Comparison of ENCODE assay signal across 1 fruit fly cellular context in genomic region chr2L:20349671-20350539, dm6.
TF ChIP-seq lines count a peak whose summit lies in the region.

TSS of gene La (minus strand) at chr2L:20350012.
TSS of gene RtGEF (plus strand) at chr2L:20350434.

TF ChIP-seq in whole organism, embryonic, 481 proteins besides CTCF, POLR2A, EP300 and RAD21 (continued from another document and continues in another):
- TF ChIP-seq HHEX (GFP tag; optimal IDR thresholded peaks at IDR 0.05; lab: Kevin White, UChicago) (no peak), cato (GFP tag; optimal IDR thresholded peaks at IDR 0.05; lab: Kevin White, UChicago; ENCODE audit: borderline replicate concordance) (no peak), Dp (GFP tag; optimal IDR thresholded peaks at IDR 0.05; lab: Kevin White, UChicago) (peak; percentile 44), Dbx (GFP tag; IDR thresholded peaks at IDR 0.05; lab: Robert Waterston, UW) (peak; percentile 73), CG13123 (GFP tag; optimal IDR thresholded peaks at IDR 0.05; lab: Kevin White, UChicago) (no peak), CG3407 (GFP tag; optimal IDR thresholded peaks at IDR 0.05; lab: Kevin White, UChicago) (no peak), jigr1 (GFP tag; IDR thresholded peaks at IDR 0.05; lab: Robert Waterston, UW) (no peak), CG7987 (GFP tag; optimal IDR thresholded peaks at IDR 0.05; lab: Kevin White, UChicago) (no peak), ac (GFP tag; optimal IDR thresholded peaks at IDR 0.05; lab: Kevin White, UChicago) (no peak), yki (optimal IDR thresholded peaks at IDR 0.05; lab: Kevin White, UChicago) (no peak), Sin3A (optimal IDR thresholded peaks at IDR 0.05; lab: Kevin White, UChicago) (peak; percentile 95), CG14050 (GFP tag; IDR thresholded peaks at IDR 0.05; lab: Robert Waterston, UW) (no peak), ro (GFP tag; IDR thresholded peaks at IDR 0.05; lab: Robert Waterston, UW) (no peak), CG1603 (tag; optimal IDR thresholded peaks at IDR 0.05; lab: Kevin White, UChicago) (peak; percentile 90), Trl (optimal IDR thresholded peaks at IDR 0.05; lab: Kevin White, UChicago) (no peak), Trl (GFP tag; optimal IDR thresholded peaks at IDR 0.05; lab: Kevin White, UChicago) (peak; percentile 35), CG7963 (GFP tag; IDR thresholded peaks at IDR 0.05; lab: Robert Waterston, UW; ENCODE audit: partially characterized antibody) (peak; percentile 93), Jarid2 (GFP tag; optimal IDR thresholded peaks at IDR 0.05; lab: Kevin White, UChicago) (no peak), unpg (GFP tag; optimal IDR thresholded peaks at IDR 0.05; lab: Kevin White, UChicago) (no peak), Scr (GFP tag; IDR thresholded peaks at IDR 0.05; lab: Robert Waterston, UW; ENCODE audit: partially characterized antibody) (peak; percentile 95), lmd (GFP tag; IDR thresholded peaks at IDR 0.05; lab: Robert Waterston, UW) (peak; percentile 38; the same call in 1 of the 2 replicates), Taf1 (GFP tag; IDR thresholded peaks at IDR 0.05; lab: Robert Waterston, UW) (no peak), odd (GFP tag; optimal IDR thresholded peaks at IDR 0.05; lab: Kevin White, UChicago) (no peak), klu (GFP tag; IDR thresholded peaks at IDR 0.05; lab: Robert Waterston, UW) (no peak), CG34376 (GFP tag; optimal IDR thresholded peaks at IDR 0.05; lab: Kevin White, UChicago) (peak; percentile 24), btn (GFP tag; optimal IDR thresholded peaks at IDR 0.05; lab: Kevin White, UChicago) (no peak), D19A (tag; optimal IDR thresholded peaks at IDR 0.05; lab: Kevin White, UChicago) (no peak), CG7745 (tag; optimal IDR thresholded peaks at IDR 0.05; lab: Kevin White, UChicago) (no peak), Max (GFP tag; optimal IDR thresholded peaks at IDR 0.05; lab: Kevin White, UChicago) (peak; percentile 88), CG13287 (GFP tag; IDR thresholded peaks at IDR 0.05; lab: Robert Waterston, UW; ENCODE audit: partially characterized antibody) (peak; percentile 87), jumu (GFP tag; optimal IDR thresholded peaks at IDR 0.05; lab: Kevin White, UChicago) (peak; percentile 74), zen (tag; optimal IDR thresholded peaks at IDR 0.05; lab: Kevin White, UChicago) (peak; percentile 47), dan (GFP tag; IDR thresholded peaks at IDR 0.05; lab: Robert Waterston, UW) (no peak), bigmax (GFP tag; optimal IDR thresholded peaks at IDR 0.05; lab: Kevin White, UChicago) (no peak), CG42726 (GFP tag; IDR thresholded peaks at IDR 0.05; lab: Robert Waterston, UW; ENCODE audit: partially characterized antibody) (peak; percentile 98), CG9817 (tag; optimal IDR thresholded peaks at IDR 0.05; lab: Kevin White, UChicago) (peak; percentile 39), CG4820 (GFP tag; optimal IDR thresholded peaks at IDR 0.05; lab: Kevin White, UChicago) (peak; percentile 48), CG3847 (GFP tag; IDR thresholded peaks at IDR 0.05; lab: Robert Waterston, UW) (peak; percentile 62), CG13894 (tag; optimal IDR thresholded peaks at IDR 0.05; lab: Kevin White, UChicago) (peak; percentile 59), CG4360 (GFP tag; IDR thresholded peaks at IDR 0.05; lab: Robert Waterston, UW) (no peak), CG11398 (GFP tag; optimal IDR thresholded peaks at IDR 0.05; lab: Kevin White, UChicago) (peak; percentile 4), B-H2 (GFP tag; optimal IDR thresholded peaks at IDR 0.05; lab: Kevin White, UChicago) (peak; percentile 38), ato (GFP tag; IDR thresholded peaks at IDR 0.05; lab: Robert Waterston, UW; ENCODE audit: partially characterized antibody) (peak; percentile 82), CG11093 (GFP tag; IDR thresholded peaks at IDR 0.05; lab: Robert Waterston, UW) (0 out of 3 replicates have a peak, but pooled peaks have one; percentile 23), Mad (GFP tag; optimal IDR thresholded peaks at IDR 0.05; lab: Kevin White, UChicago) (peak; percentile 31), CG3726 (GFP tag; IDR thresholded peaks at IDR 0.05; lab: Robert Waterston, UW) (no peak), H15 (GFP tag; IDR thresholded peaks at IDR 0.05; lab: Robert Waterston, UW) (0 out of 3 replicates have a peak, but pooled peaks have one; percentile 19), Drgx (GFP tag; IDR thresholded peaks at IDR 0.05; lab: Robert Waterston, UW) (no peak), unc-4 (GFP tag; IDR thresholded peaks at IDR 0.05; lab: Robert Waterston, UW; ENCODE audit: partially characterized antibody) (peak; percentile 76), Camta (GFP tag; optimal IDR thresholded peaks at IDR 0.05; lab: Kevin White, UChicago) (peak; percentile 53), CG14710 (tag; optimal IDR thresholded peaks at IDR 0.05; lab: Kevin White, UChicago) (peak; percentile 68), Hsf (GFP tag; optimal IDR thresholded peaks at IDR 0.05; lab: Kevin White, UChicago) (peak; percentile 68), vvl (GFP tag; IDR thresholded peaks at IDR 0.05; lab: Robert Waterston, UW) (peak; percentile 5; the same call in 1 of the 2 replicates), psq (GFP tag; optimal IDR thresholded peaks at IDR 0.05; lab: Kevin White, UChicago) (no peak), cwo (GFP tag; optimal IDR thresholded peaks at IDR 0.05; lab: Kevin White, UChicago) (peak; percentile 75), Usf (GFP tag; optimal IDR thresholded peaks at IDR 0.05; lab: Kevin White, UChicago) (peak; percentile 37), Dll (GFP tag; IDR thresholded peaks at IDR 0.05; lab: Robert Waterston, UW; ENCODE audit: partially characterized antibody) (peak; percentile 93), CG15514 (GFP tag; optimal IDR thresholded peaks at IDR 0.05; lab: Kevin White, UChicago) (peak; percentile 26), sug (tag; optimal IDR thresholded peaks at IDR 0.05; lab: Kevin White, UChicago) (peak; percentile 57), Blimp-1 (GFP tag; optimal IDR thresholded peaks at IDR 0.05; lab: Kevin White, UChicago) (peak; percentile 8), Ets97D (GFP tag; optimal IDR thresholded peaks at IDR 0.05; lab: Kevin White, UChicago) (peak; percentile 73), CG3838 (GFP tag; optimal IDR thresholded peaks at IDR 0.05; lab: Kevin White, UChicago) (no peak), Aef1 (GFP tag; IDR thresholded peaks at IDR 0.05; lab: Robert Waterston, UW) (peak; percentile 10; the same call in 1 of the 3 replicates), CG16779 (GFP tag; IDR thresholded peaks at IDR 0.05; lab: Robert Waterston, UW) (no peak), cas (GFP tag; IDR thresholded peaks at IDR 0.05; lab: Robert Waterston, UW) (no peak), CG12299 (tag; optimal IDR thresholded peaks at IDR 0.05; lab: Kevin White, UChicago) (no peak), stwl (tag; optimal IDR thresholded peaks at IDR 0.05; lab: Kevin White, UChicago) (peak; percentile 20), Neu2 (GFP tag; optimal IDR thresholded peaks at IDR 0.05; lab: Kevin White, UChicago; ENCODE audit: borderline replicate concordance) (no peak), Vsx1 (GFP tag; optimal IDR thresholded peaks at IDR 0.05; lab: Kevin White, UChicago) (no peak), CG3995 (GFP tag; optimal IDR thresholded peaks at IDR 0.05; lab: Kevin White, UChicago) (peak; percentile 98), sr (GFP tag; IDR thresholded peaks at IDR 0.05; lab: Robert Waterston, UW) (no peak), Dfd (GFP tag; optimal IDR thresholded peaks at IDR 0.05; lab: Kevin White, UChicago) (no peak), ara (GFP tag; IDR thresholded peaks at IDR 0.05; lab: Robert Waterston, UW) (no peak; the same call in 1 of the 2 replicates), CG12391 (tag; optimal IDR thresholded peaks at IDR 0.05; lab: Kevin White, UChicago) (peak; percentile 61), nau (GFP tag; optimal IDR thresholded peaks at IDR 0.05; lab: Kevin White, UChicago) (no peak), HmgD (GFP tag; optimal IDR thresholded peaks at IDR 0.05; lab: Kevin White, UChicago) (no peak), CG2129 (GFP tag; IDR thresholded peaks at IDR 0.05; lab: Robert Waterston, UW; ENCODE audit: partially characterized antibody) (peak; percentile 85), CG18619 (GFP tag; optimal IDR thresholded peaks at IDR 0.05; lab: Kevin White, UChicago) (peak; percentile 30), CG16863 (GFP tag; optimal IDR thresholded peaks at IDR 0.05; lab: Kevin White, UChicago) (peak; percentile 62), GATAe (GFP tag; conservative IDR thresholded peaks at IDR 0.05; lab: Robert Waterston, UW) (no peak), nom (GFP tag; optimal IDR thresholded peaks at IDR 0.05; lab: Kevin White, UChicago) (no peak), E2f1 (GFP tag; IDR thresholded peaks at IDR 0.05; lab: Robert Waterston, UW) (no peak), NC2β (GFP tag; optimal IDR thresholded peaks at IDR 0.05; lab: Kevin White, UChicago) (no peak), ind (GFP tag; optimal IDR thresholded peaks at IDR 0.05; lab: Kevin White, UChicago) (peak; percentile 62), danr (GFP tag; IDR thresholded peaks at IDR 0.05; lab: Robert Waterston, UW) (no peak), tio (GFP tag; optimal IDR thresholded peaks at IDR 0.05; lab: Kevin White, UChicago) (peak; percentile 48), CG1529 (GFP tag; optimal IDR thresholded peaks at IDR 0.05; lab: Kevin White, UChicago) (no peak), Hr3 (GFP tag; optimal IDR thresholded peaks at IDR 0.05; lab: Kevin White, UChicago) (peak; percentile 57), Meics (GFP tag; optimal IDR thresholded peaks at IDR 0.05; lab: Kevin White, UChicago) (peak; percentile 54), CG17186 (GFP tag; optimal IDR thresholded peaks at IDR 0.05; lab: Kevin White, UChicago) (peak; percentile 42), CG18011 (GFP tag; optimal IDR thresholded peaks at IDR 0.05; lab: Kevin White, UChicago) (no peak), trem (tag; optimal IDR thresholded peaks at IDR 0.05; lab: Kevin White, UChicago) (no peak), phol (tag; optimal IDR thresholded peaks at IDR 0.05; lab: Kevin White, UChicago) (peak; percentile 68), CG15696 (tag; optimal IDR thresholded peaks at IDR 0.05; lab: Kevin White, UChicago) (no peak), Six4 (GFP tag; optimal IDR thresholded peaks at IDR 0.05; lab: Kevin White, UChicago) (no peak), CG17912 (GFP tag; optimal IDR thresholded peaks at IDR 0.05; lab: Kevin White, UChicago) (no peak), Deaf1 (tag; optimal IDR thresholded peaks at IDR 0.05; lab: Kevin White, UChicago) (no peak), al (GFP tag; IDR thresholded peaks at IDR 0.05; lab: Robert Waterston, UW) (no peak), CG8290 (GFP tag; optimal IDR thresholded peaks at IDR 0.05; lab: Kevin White, UChicago) (peak; percentile 65), CG8290 (tag; optimal IDR thresholded peaks at IDR 0.05; lab: Kevin White, UChicago) (peak; percentile 54 to 73), Nf-YC (tag; optimal IDR thresholded peaks at IDR 0.05; lab: Kevin White, UChicago) (peak; percentile 47), TFAM (GFP tag; optimal IDR thresholded peaks at IDR 0.05; lab: Kevin White, UChicago) (no peak), caup (GFP tag; optimal IDR thresholded peaks at IDR 0.05; lab: Kevin White, UChicago; ENCODE audit: severe bottlenecking) (no peak), zfh1 (GFP tag; IDR thresholded peaks at IDR 0.05; lab: Robert Waterston, UW) (peak; percentile 33; the same call in 1 of the 3 replicates), CG6683 (GFP tag; optimal IDR thresholded peaks at IDR 0.05; lab: Kevin White, UChicago) (no peak), Tbp (GFP tag; optimal IDR thresholded peaks at IDR 0.05; lab: Kevin White, UChicago) (peak; percentile 66), gsb (GFP tag; IDR thresholded peaks at IDR 0.05; lab: Robert Waterston, UW) (no peak), CG6175 (GFP tag; IDR thresholded peaks at IDR 0.05; lab: Robert Waterston, UW) (peak; percentile 19; the same call in 1 of the 3 replicates), CG4424 (GFP tag; optimal IDR thresholded peaks at IDR 0.05; lab: Kevin White, UChicago) (peak; percentile 69), fru (optimal IDR thresholded peaks at IDR 0.05; lab: Kevin White, UChicago) (no peak), amos (GFP tag; IDR thresholded peaks at IDR 0.05; lab: Robert Waterston, UW; ENCODE audit: partially characterized antibody) (peak; percentile 97), hkb (optimal IDR thresholded peaks at IDR 0.05; lab: Kevin White, UChicago) (no peak), hkb (GFP tag; IDR thresholded peaks at IDR 0.05; lab: Robert Waterston, UW) (no peak), cad (GFP tag; optimal IDR thresholded peaks at IDR 0.05; lab: Kevin White, UChicago) (no peak), CG14441 (GFP tag; IDR thresholded peaks at IDR 0.05; lab: Robert Waterston, UW) (no peak), CG12155 (GFP tag; optimal IDR thresholded peaks at IDR 0.05; lab: Kevin White, UChicago) (peak; percentile 21), Hey (tag; optimal IDR thresholded peaks at IDR 0.05; lab: Kevin White, UChicago) (no peak), Lpt (GFP tag; optimal IDR thresholded peaks at IDR 0.05; lab: Kevin White, UChicago) (no peak), Abd-B (GFP tag; optimal IDR thresholded peaks at IDR 0.05; lab: Kevin White, UChicago) (peak; percentile 42), h (optimal IDR thresholded peaks at IDR 0.05; lab: Kevin White, UChicago) (no peak), CG6791 (GFP tag; IDR thresholded peaks at IDR 0.05; lab: Robert Waterston, UW; ENCODE audit: partially characterized antibody) (peak; percentile 94), row (GFP tag; IDR thresholded peaks at IDR 0.05; lab: Robert Waterston, UW) (peak; percentile 91), bcd (GFP tag; optimal IDR thresholded peaks at IDR 0.05; lab: Kevin White, UChicago) (peak; percentile 39), Nf-YA (GFP tag; IDR thresholded peaks at IDR 0.05; lab: Robert Waterston, UW) (no peak), ttk (GFP tag; IDR thresholded peaks at IDR 0.05; lab: Robert Waterston, UW) (no peak), CG2199 (GFP tag; IDR thresholded peaks at IDR 0.05; lab: Robert Waterston, UW) (peak; percentile 74; the same call in 2 of the 3 replicates), fu2 (GFP tag; optimal IDR thresholded peaks at IDR 0.05; lab: Kevin White, UChicago) (peak; percentile 58), hb (GFP tag; IDR thresholded peaks at IDR 0.05; lab: Robert Waterston, UW; ENCODE audit: partially characterized antibody) (peak; percentile 92), hth (optimal IDR thresholded peaks at IDR 0.05; lab: Kevin White, UChicago) (no peak), ase (GFP tag; IDR thresholded peaks at IDR 0.05; lab: Robert Waterston, UW) (no peak), chinmo (GFP tag; IDR thresholded peaks at IDR 0.05; lab: Robert Waterston, UW; ENCODE audit: partially characterized antibody) (peak; percentile 98), CG6689 (GFP tag; IDR thresholded peaks at IDR 0.05; lab: Robert Waterston, UW) (no peak)
